Worm (Caenorhabditis elegans) whole organism, midembryonic: Measurements from ENCODE around the gene Y15E3A.3.

Experiments
- med-1 ChIP-seq: sonication (generic microtip); optimal IDR thresholded peaks from 2 replicates; lab custom pipeline; 2017; ENCODE audit warnings: missing genetic modification characterization, mild to moderate bottlenecking, missing compliant biosample characterization, antibody characterized with exemption, missing genetic modification reagents; ENCODE audit not compliant: insufficient read depth
- ref-1 ChIP-seq: fragments of 200-800 bp; sonication (Bioruptor generic); conservative IDR thresholded peaks from 2 replicates; pipeline ENCODE4 v1.3.6; 2022; ENCODE audit warnings: missing genetic modification reagents, missing genetic modification characterization, missing compliant biosample characterization
- ztf-29 ChIP-seq: fragments of 200-800 bp; sonication (Bioruptor generic); IDR thresholded peaks from 2 replicates; pipeline ENCODE4 v1.3.6; 2022; ENCODE audit warnings: missing genetic modification reagents, missing genetic modification characterization, missing compliant biosample characterization

- no peak for TF ChIP-seq med-1
- TF ChIP-seq ref-1 (GFP tag; lab: Robert Waterston, UW), result no peak
- no peak for TF ChIP-seq ztf-29 (GFP tag; lab: Robert Waterston, UW)
Measured at ce11 chrX:15276774-15277173, 48.8 kb downstream of the Y15E3A.3 start.
